Fruit fly (Drosophila melanogaster) whole organism, prepupa: ENCODE data around the gene Mlc-c.

Source experiments
- CG10631 ChIP-seq: fragments of 200-800 bp; sonication (Bioruptor generic); optimal IDR thresholded peaks from 2 replicates; lab custom pipeline; 2016; ENCODE audit warnings: missing biosample characterization, missing genetic modification characterization
- CG10669 ChIP-seq: fragments of 200-800 bp; sonication (Bioruptor generic); optimal IDR thresholded peaks from 3 replicates; lab custom pipeline; 2018; ENCODE audit warnings: missing biosample characterization, mild to moderate bottlenecking, missing genetic modification characterization, moderate library complexity
- CG11762 ChIP-seq: fragments of 200-800 bp; sonication (Bioruptor generic); optimal IDR thresholded peaks from 3 replicates; lab custom pipeline; 2016; ENCODE audit warnings: missing biosample characterization, missing genetic modification characterization; ENCODE audit not compliant: insufficient read depth
- CG15336 ChIP-seq: fragments of 200-800 bp; sonication (Bioruptor generic); IDR thresholded peaks from 2 replicates; pipeline ENCODE4 v1.3.6; 2022; ENCODE audit warnings: missing biosample characterization, missing genetic modification characterization
- CG32006 ChIP-seq: fragments of 200-800 bp; sonication (Bioruptor generic); optimal IDR thresholded peaks from 3 replicates; lab custom pipeline; 2017; ENCODE audit warnings: missing biosample characterization, mild to moderate bottlenecking, missing genetic modification characterization
- CG34406 ChIP-seq: fragments of 200-800 bp; sonication (Bioruptor generic); optimal IDR thresholded peaks from 3 replicates; lab custom pipeline; 2016; ENCODE audit warnings: missing biosample characterization, missing genetic modification characterization
- CG3919 ChIP-seq: fragments of 200-800 bp; sonication (Bioruptor generic); optimal IDR thresholded peaks from 3 replicates; lab custom pipeline; 2016; ENCODE audit warnings: missing biosample characterization, missing genetic modification characterization
- CG6792 ChIP-seq: fragments of 200-800 bp; sonication (Bioruptor generic); optimal IDR thresholded peaks from 3 replicates; lab custom pipeline; 2016; ENCODE audit warnings: missing biosample characterization, missing genetic modification characterization
- CG6808 ChIP-seq: fragments of 200-800 bp; sonication (Bioruptor generic); optimal IDR thresholded peaks from 3 replicates; lab custom pipeline; 2017; ENCODE audit warnings: missing biosample characterization, missing genetic modification characterization, mild to moderate bottlenecking, moderate library complexity, missing genetic modification reagents
- CG6854 ChIP-seq: fragments of 200-800 bp; sonication (Bioruptor generic); optimal IDR thresholded peaks from 2 replicates; lab custom pipeline; 2017; ENCODE audit warnings: missing biosample characterization, mild to moderate bottlenecking, missing genetic modification characterization
- CG8119 ChIP-seq: fragments of 200-800 bp; sonication (Bioruptor generic); IDR thresholded peaks from 3 replicates; pipeline ENCODE4 v1.3.6; 2022; ENCODE audit warnings: missing biosample characterization, missing genetic modification characterization
- Eip78C ChIP-seq: fragments of 200-800 bp; sonication (Bioruptor generic); peaks from one replicate; lab custom pipeline; 2016; ENCODE audit warnings: missing biosample characterization, missing genetic modification characterization
- Eip93F ChIP-seq: fragments of 200-800 bp; sonication (Bioruptor generic); optimal IDR thresholded peaks from 2 replicates; lab custom pipeline; 2016; ENCODE audit warnings: missing biosample characterization, mild to moderate bottlenecking, missing genetic modification characterization
- Ets21C ChIP-seq: fragments of 200-800 bp; sonication (Bioruptor generic); optimal IDR thresholded peaks from 3 replicates; lab custom pipeline; 2016; ENCODE audit warnings: missing biosample characterization, missing genetic modification characterization
- Ets96B ChIP-seq: fragments of 200-800 bp; optimal IDR thresholded peaks from 2 replicates; lab custom pipeline; 2019; ENCODE audit warnings: missing biosample characterization, mild to moderate bottlenecking, missing genetic modification characterization, moderate library complexity
- Hr38 ChIP-seq: sonication (Bioruptor generic); optimal IDR thresholded peaks from 2 replicates; lab custom pipeline; 2016; ENCODE audit warnings: missing biosample characterization, missing genetic modification characterization
- Hr39 ChIP-seq: fragments of 200-800 bp; sonication (Bioruptor generic); optimal IDR thresholded peaks from 2 replicates; lab custom pipeline; 2016; ENCODE audit warnings: missing biosample characterization, missing genetic modification characterization
- Smox ChIP-seq: fragments of 200-800 bp; sonication (Bioruptor generic); optimal IDR thresholded peaks from 3 replicates; lab custom pipeline; 2016; ENCODE audit warnings: missing biosample characterization, missing genetic modification characterization
- Sox15 ChIP-seq: fragments of 200-800 bp; sonication (Bioruptor generic); optimal IDR thresholded peaks from 3 replicates; lab custom pipeline; 2016; ENCODE audit warnings: missing biosample characterization, missing genetic modification characterization
- achi ChIP-seq: fragments of 200-800 bp; sonication (Bioruptor generic); optimal IDR thresholded peaks from 3 replicates; lab custom pipeline; 2016; ENCODE audit warnings: missing biosample characterization, missing genetic modification characterization
- acj6 ChIP-seq: fragments of 200-800 bp; sonication (Bioruptor generic); optimal IDR thresholded peaks from 3 replicates; lab custom pipeline; 2016; ENCODE audit warnings: missing biosample characterization, missing genetic modification characterization
- dsx ChIP-seq: fragments of 200-800 bp; optimal IDR thresholded peaks from 3 replicates; lab custom pipeline; 2019; ENCODE audit warnings: missing biosample characterization, mild to moderate bottlenecking, missing genetic modification characterization, moderate library complexity; ENCODE audit not compliant: poor library complexity, severe bottlenecking
- esn ChIP-seq: fragments of 200-800 bp; sonication (Bioruptor generic); optimal IDR thresholded peaks from 2 replicates; lab custom pipeline; 2016; ENCODE audit warnings: missing biosample characterization, mild to moderate bottlenecking, missing genetic modification characterization, moderate library complexity
- fd59A ChIP-seq: fragments of 200-800 bp; sonication (Bioruptor generic); optimal IDR thresholded peaks from 2 replicates; lab custom pipeline; 2017; ENCODE audit warnings: missing biosample characterization, mild to moderate bottlenecking, missing genetic modification characterization, missing genetic modification reagents
- fkh ChIP-seq: fragments of 200-800 bp; sonication (Bioruptor generic); optimal IDR thresholded peaks from 3 replicates; lab custom pipeline; 2017; ENCODE audit warnings: missing biosample characterization, mild to moderate bottlenecking, missing genetic modification characterization, moderate library complexity
- ss ChIP-seq, 2 experiments: fragments of 200-800 bp; sonication (Bioruptor generic); optimal IDR thresholded peaks; 2 replicates in 1 of 2; 3 replicates in 1 of 2; lab custom pipeline; 2017 to 2018; ENCODE audit warnings: mild to moderate bottlenecking in 2 of 2, missing biosample characterization in 2 of 2, missing genetic modification characterization in 2 of 2, moderate library complexity in 1 of 2
- svp ChIP-seq: fragments of 200-800 bp; sonication (Bioruptor generic); peaks from one replicate; lab custom pipeline; 2016; ENCODE audit warnings: missing biosample characterization, missing genetic modification characterization
- topi ChIP-seq: fragments of 200-800 bp; sonication (Bioruptor generic); optimal IDR thresholded peaks from 3 replicates; lab custom pipeline; 2016; ENCODE audit warnings: missing biosample characterization, missing genetic modification characterization
- vri ChIP-seq: fragments of 200-800 bp; sonication (Bioruptor generic); optimal IDR thresholded peaks from 3 replicates; lab custom pipeline; 2016; ENCODE audit warnings: missing biosample characterization, mild to moderate bottlenecking, missing genetic modification characterization

The Mlc-c gene

dm6 chrX:5606324-5606723, 16.0 kb downstream of the Mlc-c start:
- no peak for TF ChIP-seq CG11762 (GFP tag; lab: Kevin White, UChicago)
- TF ChIP-seq CG10631 (GFP tag; lab: Kevin White, UChicago) = no peak
- TF ChIP-seq CG32006 (GFP tag; lab: Kevin White, UChicago) = no peak
- no peak for TF ChIP-seq acj6 (GFP tag; lab: Kevin White, UChicago)
- TF ChIP-seq ss (GFP tag; optimal IDR thresholded peaks at IDR 0.05; lab: Kevin White, UChicago) = no peak
- TF ChIP-seq Ets96B (tag; lab: Kevin White, UChicago) = no peak
- TF ChIP-seq CG34406 = no peak
- no peak for TF ChIP-seq CG10669
- no peak for TF ChIP-seq Hr38 (GFP tag; lab: Kevin White, UChicago)

- TF ChIP-seq fkh (GFP tag; lab: Kevin White, UChicago) (no peak), CG15336 (no peak), Hr39 (GFP tag; lab: Kevin White, UChicago) (no peak), CG10669 (no peak), Ets21C (GFP tag; lab: Kevin White, UChicago) (no peak), vri (GFP tag; lab: Kevin White, UChicago) (no peak), CG3919 (GFP tag; lab: Kevin White, UChicago) (no peak), CG6854 (GFP tag; lab: Kevin White, UChicago) (no peak), topi (GFP tag; lab: Kevin White, UChicago) (no peak)
These were observed 18.2 kb downstream of the Mlc-c start for dm6 chrX:5604181-5604580.

dm6 chrX:5603009-5603408, 19.3 kb downstream of the Mlc-c start:
- TF ChIP-seq CG15336 = no peak
- no peak for TF ChIP-seq Eip78C (GFP tag; lab: Kevin White, UChicago)
- TF ChIP-seq CG3919 (GFP tag; lab: Kevin White, UChicago) = no peak
- TF ChIP-seq dsx (GFP tag; lab: Kevin White, UChicago) = no peak
- no peak for TF ChIP-seq CG10669
- TF ChIP-seq CG32006 (GFP tag; lab: Kevin White, UChicago) = no peak
- TF ChIP-seq CG6792 (GFP tag; lab: Kevin White, UChicago) = no peak

- TF ChIP-seq CG34406 (no peak), Eip93F (no peak), Smox (no peak), achi (GFP tag; lab: Kevin White, UChicago) (no peak), fd59A (no peak), svp (GFP tag; lab: Kevin White, UChicago) (no peak), acj6 (GFP tag; lab: Kevin White, UChicago) (no peak)
These were observed 20.0 kb downstream of the Mlc-c start for dm6 chrX:5602308-5602707.

dm6 chrX:5596554-5596953, 25.8 kb downstream of the Mlc-c start:
- TF ChIP-seq CG6808 (GFP tag; lab: Kevin White, UChicago) = no peak
- TF ChIP-seq Smox = no peak
- no peak for TF ChIP-seq fd59A
- TF ChIP-seq Sox15 (GFP tag; lab: Kevin White, UChicago) = no peak
- no peak for TF ChIP-seq CG8119 (GFP tag; lab: Robert Waterston, UW)
- no peak for TF ChIP-seq svp (GFP tag; lab: Kevin White, UChicago)
- TF ChIP-seq Ets21C (GFP tag; lab: Kevin White, UChicago) = no peak
- peak; percentile 12 for TF ChIP-seq fkh (GFP tag; lab: Kevin White, UChicago)
- no peak for TF ChIP-seq esn

- TF ChIP-seq fkh (GFP tag; lab: Kevin White, UChicago) = peak; percentile 78
- TF ChIP-seq CG6792 (GFP tag; lab: Kevin White, UChicago) = no peak
- TF ChIP-seq svp (GFP tag; lab: Kevin White, UChicago) = peak; percentile 45
These were observed 28.5 kb downstream of the Mlc-c start, which contains the start of gene Vsx1 for dm6 chrX:5593868-5594267. TSS of gene Vsx1 (plus strand) at chrX:5594255.
